Fruit fly (Drosophila melanogaster) whole organism: ENCODE results near the gene CG31904.

Experiments used
- Dll ChIP-seq: fragments of >200 bp; optimal IDR thresholded peaks from 2 replicates; lab custom pipeline; 2017
- usp ChIP-seq: fragments of >200 bp; optimal IDR thresholded peaks from 2 replicates; lab custom pipeline; 2017; ENCODE audit warnings: missing biosample characterization, missing genetic modification characterization, mixed read lengths

DNA sequence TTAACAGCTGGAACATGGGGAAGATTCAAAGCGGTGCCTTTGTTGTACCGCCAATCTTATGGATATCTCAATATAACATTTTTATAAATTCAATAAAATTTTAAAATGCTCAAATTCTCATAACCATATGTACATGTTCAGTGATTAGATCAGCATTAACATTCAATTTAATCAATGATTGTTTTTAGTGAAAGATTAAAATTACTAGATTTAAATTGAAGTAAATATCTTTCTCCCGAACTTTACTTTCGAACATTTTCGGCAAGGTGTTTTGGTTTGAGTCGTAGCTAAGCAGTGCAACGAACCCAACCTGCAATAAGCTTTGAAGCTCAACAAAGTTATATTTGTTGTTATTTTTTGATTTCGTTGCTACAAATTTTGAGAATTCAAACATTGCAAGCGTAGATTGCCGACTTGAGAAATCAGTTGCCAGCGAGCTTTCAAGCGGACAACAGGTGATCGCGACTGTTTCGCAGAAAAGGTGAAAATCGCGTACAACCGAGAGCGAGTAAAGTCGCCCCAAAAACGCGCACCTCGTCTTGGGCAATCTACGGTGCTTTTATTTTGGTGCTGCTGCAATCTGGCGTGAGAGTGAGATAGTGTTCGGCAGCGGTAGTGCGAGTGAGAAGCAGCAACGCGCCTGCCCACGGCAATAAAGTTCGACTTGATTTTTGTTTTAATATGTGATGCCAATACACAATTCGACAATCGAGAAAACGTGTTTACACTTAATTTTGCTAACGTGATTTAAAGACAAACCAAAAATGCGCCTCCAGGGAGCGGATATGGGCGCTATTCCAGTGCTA lies 36.0 kb downstream of the CG31904 start, which contains the start of gene Tep3:
- TF ChIP-seq usp (GFP tag; lab: Kevin White, UChicago): no peak
- TF ChIP-seq Dll: no peak
